Fruit fly (Drosophila melanogaster) Kc167 (cell line): ENCODE measurements around the gene CG42876.

Experiments used
- insv ChIP-seq: fragments of >200 bp; optimal IDR thresholded peaks from 3 replicates; lab custom pipeline; 2018; ENCODE audit warnings: missing external identifiers
- ttk ChIP-seq: sonication (Bioruptor generic); optimal IDR thresholded peaks from 2 replicates; lab custom pipeline; 2017; ENCODE audit warnings: missing external identifiers

- TF ChIP-seq ttk, result no peak
- TF ChIP-seq insv (lab: Kevin White, UChicago), result no peak
Measured at dm6 chr2L:15853826-15854225, 41.9 kb upstream of the CG42876 start, which contains the start of gene Tektin-A.
